Fruit fly (Drosophila melanogaster) whole organism, embryonic: Measurements from ENCODE around the gene Ldaf1.

Experiments
- Antp ChIP-seq: fragments of 200-800 bp; sonication (Bioruptor generic); optimal IDR thresholded peaks from 3 replicates; lab custom pipeline; 2016; ENCODE audit warnings: missing biosample characterization, missing genetic modification characterization
- Bteb2 ChIP-seq: fragments of 200-800 bp; sonication (Bioruptor generic); optimal IDR thresholded peaks from 2 replicates; lab custom pipeline; 2016; ENCODE audit warnings: missing biosample characterization, missing genetic modification characterization
- CG10267 ChIP-seq: fragments of 200-800 bp; sonication (Bioruptor generic); optimal IDR thresholded peaks from 2 replicates; lab custom pipeline; 2018; ENCODE audit warnings: missing biosample characterization, mild to moderate bottlenecking, missing genetic modification characterization, moderate library complexity
- CG10321 ChIP-seq: fragments of 200-800 bp; sonication (Bioruptor generic); IDR thresholded peaks from 2 replicates; pipeline ENCODE4 v1.3.6; 2022; ENCODE audit warnings: missing biosample characterization, missing genetic modification characterization
- CG10366 ChIP-seq: fragments of 200-800 bp; sonication (Bioruptor generic); IDR thresholded peaks from 2 replicates; pipeline ENCODE4 v1.3.6; 2022; ENCODE audit warnings: missing biosample characterization, missing genetic modification characterization
- CG10431 ChIP-seq: fragments of 200-800 bp; sonication (Bioruptor generic); optimal IDR thresholded peaks from 3 replicates; lab custom pipeline; 2018; ENCODE audit warnings: missing biosample characterization, mild to moderate bottlenecking, missing genetic modification characterization
- CG10462 ChIP-seq: fragments of 200-800 bp; sonication (Bioruptor generic); optimal IDR thresholded peaks from 2 replicates; lab custom pipeline; 2016; ENCODE audit warnings: missing biosample characterization, missing genetic modification characterization
- CG10654 ChIP-seq: fragments of 200-800 bp; sonication (Bioruptor generic); optimal IDR thresholded peaks from 2 replicates; lab custom pipeline; 2016; ENCODE audit warnings: missing biosample characterization, missing genetic modification characterization
- CG12155 ChIP-seq: fragments of 200-800 bp; sonication (Bioruptor generic); optimal IDR thresholded peaks from 3 replicates; lab custom pipeline; 2016; ENCODE audit warnings: missing biosample characterization, missing genetic modification characterization
- CG1233 ChIP-seq: fragments of 200-800 bp; sonication (Bioruptor generic); optimal IDR thresholded peaks from 4 replicates; lab custom pipeline; 2018; ENCODE audit warnings: missing biosample characterization, mild to moderate bottlenecking, missing genetic modification characterization
- CG13624 ChIP-seq: fragments of 200-800 bp; sonication (Bioruptor generic); optimal IDR thresholded peaks from 2 replicates; lab custom pipeline; 2016; ENCODE audit warnings: missing biosample characterization, missing genetic modification characterization
- CG14014 ChIP-seq: fragments of 200-800 bp; sonication (Bioruptor generic); IDR thresholded peaks from 2 replicates; pipeline ENCODE4 v1.3.6; 2022; ENCODE audit warnings: missing biosample characterization, missing genetic modification characterization
- CG1529 ChIP-seq: fragments of 200-800 bp; sonication (Bioruptor generic); optimal IDR thresholded peaks from 3 replicates; lab custom pipeline; 2018; ENCODE audit warnings: missing biosample characterization, missing genetic modification characterization
- CG15479 ChIP-seq: fragments of 200-800 bp; sonication (Bioruptor generic); optimal IDR thresholded peaks from 3 replicates; lab custom pipeline; 2019; ENCODE audit warnings: missing biosample characterization, mild to moderate bottlenecking, missing genetic modification characterization, moderate library complexity
- CG1792 ChIP-seq: fragments of 200-800 bp; sonication (Bioruptor generic); optimal IDR thresholded peaks from 2 replicates; lab custom pipeline; 2016; ENCODE audit warnings: missing biosample characterization, missing genetic modification characterization
- CG2712 ChIP-seq: fragments of 200-800 bp; optimal IDR thresholded peaks from 3 replicates; lab custom pipeline; 2019; ENCODE audit warnings: missing biosample characterization, mild to moderate bottlenecking, missing genetic modification characterization, moderate library complexity
- CG30403 ChIP-seq: fragments of 200-800 bp; sonication (Bioruptor generic); optimal IDR thresholded peaks from 3 replicates; lab custom pipeline; 2016; ENCODE audit warnings: missing biosample characterization, missing genetic modification characterization
- CG6813 ChIP-seq: fragments of 200-800 bp; sonication (Bioruptor generic); optimal IDR thresholded peaks from 2 replicates; lab custom pipeline; 2017; ENCODE audit warnings: missing biosample characterization, missing genetic modification characterization, mild to moderate bottlenecking, moderate library complexity, missing genetic modification reagents
- CG7745 ChIP-seq: fragments of 200-800 bp; sonication (Bioruptor generic); optimal IDR thresholded peaks from 2 replicates; lab custom pipeline; 2018; ENCODE audit warnings: missing biosample characterization, mild to moderate bottlenecking, missing genetic modification characterization, moderate library complexity
- CG9215 ChIP-seq: fragments of 200-800 bp; sonication (Bioruptor generic); IDR thresholded peaks from 2 replicates; pipeline ENCODE4 v1.3.6; 2022; ENCODE audit warnings: missing biosample characterization, missing genetic modification characterization
- Dref ChIP-seq: fragments of 200-800 bp; sonication (Bioruptor generic); IDR thresholded peaks from 2 replicates; pipeline ENCODE4 v1.3.6; 2022; ENCODE audit warnings: missing biosample characterization, missing genetic modification characterization
- Fer1 ChIP-seq: fragments of 200-800 bp; sonication (Bioruptor generic); optimal IDR thresholded peaks from 2 replicates; lab custom pipeline; 2017; ENCODE audit warnings: missing biosample characterization, mild to moderate bottlenecking, missing genetic modification characterization
- Hand ChIP-seq: fragments of 200-800 bp; sonication (Bioruptor generic); optimal IDR thresholded peaks from 2 replicates; lab custom pipeline; 2017; ENCODE audit warnings: mild to moderate bottlenecking, missing biosample characterization, missing genetic modification reagents, missing genetic modification characterization
- HmgD ChIP-seq: fragments of 200-800 bp; sonication (Bioruptor generic); optimal IDR thresholded peaks from 3 replicates; lab custom pipeline; 2016; ENCODE audit warnings: missing biosample characterization, missing genetic modification characterization
- HmgZ ChIP-seq: fragments of 200-800 bp; sonication (Bioruptor generic); optimal IDR thresholded peaks from 2 replicates; lab custom pipeline; 2018; ENCODE audit warnings: missing biosample characterization, mild to moderate bottlenecking, missing genetic modification characterization
- Hr3 ChIP-seq: fragments of 200-800 bp; sonication (Bioruptor generic); optimal IDR thresholded peaks from 3 replicates; lab custom pipeline; 2016; ENCODE audit warnings: missing biosample characterization, missing genetic modification characterization
- Usf ChIP-seq: fragments of 200-800 bp; sonication (Bioruptor generic); optimal IDR thresholded peaks from 2 replicates; lab custom pipeline; 2017; ENCODE audit warnings: missing genotype, missing biosample characterization, missing genetic modification characterization
- Vsx1 ChIP-seq: fragments of 200-800 bp; sonication (Bioruptor generic); optimal IDR thresholded peaks from 2 replicates; lab custom pipeline; 2017; ENCODE audit warnings: missing biosample characterization, mild to moderate bottlenecking, missing genetic modification characterization, missing genetic modification reagents
- YL-1 ChIP-seq: fragments of 200-800 bp; sonication (Bioruptor generic); optimal IDR thresholded peaks from 3 replicates; lab custom pipeline; 2017; ENCODE audit warnings: missing biosample characterization, mild to moderate bottlenecking, missing genetic modification characterization
- bbx ChIP-seq: fragments of 200-800 bp; sonication (Bioruptor generic); IDR thresholded peaks from 2 replicates; pipeline ENCODE4 v1.3.6; 2022; ENCODE audit warnings: missing biosample characterization, missing genetic modification characterization; ENCODE audit not compliant: partially characterized antibody
- cad ChIP-seq: fragments of >200 bp; optimal IDR thresholded peaks from 2 replicates; lab custom pipeline; 2017; ENCODE audit warnings: missing biosample characterization, missing genetic modification characterization
- crp ChIP-seq, 2 experiments: fragments of 200-800 bp; sonication (Bioruptor generic); optimal IDR thresholded peaks; 2 replicates in 1 of 2; 3 replicates in 1 of 2; lab custom pipeline; 2017; ENCODE audit warnings: missing biosample characterization in 2 of 2, missing genetic modification characterization in 2 of 2, mild to moderate bottlenecking in 1 of 2, moderate library complexity in 1 of 2
- cwo ChIP-seq: fragments of 200-800 bp; sonication (Bioruptor generic); optimal IDR thresholded peaks from 3 replicates; lab custom pipeline; 2017; ENCODE audit warnings: missing biosample characterization, missing genetic modification characterization, mild to moderate bottlenecking, moderate library complexity, missing genetic modification reagents
- danr ChIP-seq: fragments of 200-800 bp; sonication (Bioruptor generic); IDR thresholded peaks from 2 replicates; pipeline ENCODE4 v1.3.6; 2022; ENCODE audit warnings: missing biosample characterization, missing genetic modification characterization
- dm ChIP-seq: fragments of 200-800 bp; sonication (Bioruptor generic); optimal IDR thresholded peaks from 3 replicates; lab custom pipeline; 2016; ENCODE audit warnings: missing biosample characterization, missing genetic modification characterization
- fd102C ChIP-seq: fragments of 200-800 bp; sonication (Bioruptor generic); optimal IDR thresholded peaks from 2 replicates; lab custom pipeline; 2018; ENCODE audit warnings: missing biosample characterization, mild to moderate bottlenecking, missing genetic modification characterization, moderate library complexity
- fd3F ChIP-seq: fragments of 200-800 bp; sonication (Bioruptor generic); optimal IDR thresholded peaks from 2 replicates; lab custom pipeline; 2018; ENCODE audit warnings: missing biosample characterization, mild to moderate bottlenecking, missing genetic modification characterization, moderate library complexity
- fu2 ChIP-seq: fragments of 200-800 bp; sonication (Bioruptor generic); optimal IDR thresholded peaks from 2 replicates; lab custom pipeline; 2016; ENCODE audit warnings: missing biosample characterization, missing genetic modification characterization
- gsb ChIP-seq: fragments of 200-800 bp; sonication (Bioruptor generic); IDR thresholded peaks from 2 replicates; pipeline ENCODE4 v1.3.6; 2022; ENCODE audit warnings: missing biosample characterization, missing genetic modification characterization
- her ChIP-seq: fragments of 200-800 bp; sonication (Bioruptor generic); optimal IDR thresholded peaks from 2 replicates; lab custom pipeline; 2016; ENCODE audit warnings: missing biosample characterization, missing genetic modification characterization
- lola ChIP-seq, 3 experiments: fragments of >200 bp in 2 of 3; fragments of 200-800 bp in 1 of 3; sonication (Bioruptor generic) in 1 of 3; optimal IDR thresholded peaks; 2 replicates each; lab custom pipeline; 2017 to 2019; ENCODE audit warnings: missing biosample characterization in 3 of 3, missing genetic modification characterization in 3 of 3, mild to moderate bottlenecking in 1 of 3, moderate library complexity in 1 of 3
- lov ChIP-seq, 2 experiments: fragments of 200-800 bp in 1 of 2; fragments of >200 bp in 1 of 2; sonication (Bioruptor generic) in 1 of 2; IDR thresholded peaks in 1 of 2; optimal IDR thresholded peaks in 1 of 2; 2 replicates in 1 of 2; 3 replicates in 1 of 2; pipeline versions ENCODE4 v1.3.6 to Lab custom; 2017 to 2022; ENCODE audit warnings: missing biosample characterization in 1 of 2, missing genetic modification characterization in 1 of 2
- onecut ChIP-seq: fragments of 200-800 bp; sonication (Bioruptor generic); IDR thresholded peaks from 2 replicates; pipeline ENCODE4 v1.3.6; 2022; ENCODE audit warnings: missing biosample characterization, missing genetic modification characterization
- phol ChIP-seq: fragments of 200-800 bp; sonication (Bioruptor generic); optimal IDR thresholded peaks from 3 replicates; lab custom pipeline; 2018; ENCODE audit warnings: missing biosample characterization, mild to moderate bottlenecking, missing genetic modification characterization, moderate library complexity
- pita ChIP-seq: fragments of 200-800 bp; sonication (Bioruptor generic); optimal IDR thresholded peaks from 2 replicates; lab custom pipeline; 2017; ENCODE audit warnings: missing biosample characterization, mild to moderate bottlenecking, missing genetic modification characterization
- pnt ChIP-seq: fragments of 200-800 bp; sonication (Bioruptor generic); optimal IDR thresholded peaks from 3 replicates; lab custom pipeline; 2016; ENCODE audit warnings: missing biosample characterization, missing genetic modification characterization
- tup ChIP-seq: fragments of 200-800 bp; sonication (Bioruptor generic); optimal IDR thresholded peaks from 2 replicates; lab custom pipeline; 2016; ENCODE audit warnings: missing biosample characterization, mild to moderate bottlenecking, missing genetic modification characterization, moderate library complexity
- unc-4 ChIP-seq: fragments of 200-800 bp; sonication (Bioruptor generic); IDR thresholded peaks from 2 replicates; pipeline ENCODE4 v1.3.6; 2022; ENCODE audit warnings: missing biosample characterization, missing genetic modification characterization; ENCODE audit not compliant: partially characterized antibody
- wdn ChIP-seq: fragments of 200-800 bp; sonication (Bioruptor generic); IDR thresholded peaks from 2 replicates; pipeline ENCODE4 v1.3.6; 2022; ENCODE audit warnings: missing biosample characterization, missing genetic modification characterization

Gene Ldaf1

DNA sequence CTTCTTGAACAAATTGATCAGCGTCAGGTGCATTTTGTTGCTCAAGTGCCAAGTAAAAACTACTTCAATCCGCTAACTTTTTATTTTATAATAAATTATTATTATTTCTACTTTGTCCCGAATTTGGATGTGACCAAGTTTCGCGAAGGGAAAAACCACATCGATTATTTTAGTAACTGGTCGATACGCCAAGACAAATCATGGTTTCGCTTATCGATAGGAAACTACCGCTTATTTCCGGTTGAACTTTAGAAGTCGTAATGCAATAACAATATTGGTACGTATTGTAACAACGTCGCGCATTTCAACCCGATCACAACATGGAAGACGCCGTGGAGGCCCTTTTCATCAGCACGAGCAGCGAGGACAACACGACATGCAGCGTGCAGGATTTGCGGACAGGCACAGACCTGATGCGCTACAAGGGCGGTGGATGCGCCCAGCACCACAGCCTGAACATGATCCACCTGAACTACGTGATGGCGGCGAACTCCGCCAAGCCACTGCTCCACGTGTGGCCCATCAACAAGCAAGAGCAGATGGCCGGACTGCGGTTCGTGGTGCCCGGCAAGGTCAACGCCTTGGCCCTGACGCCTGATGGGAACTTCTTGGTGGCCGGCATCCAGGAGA lies 24.5 kb downstream of the Ldaf1 start, which contains the start of the genes CG14817 and CG14805 (continued):
- TF ChIP-seq HmgZ (peak; percentile 76), Usf (GFP tag; lab: Kevin White, UChicago) (peak; percentile 26), CG6813 (GFP tag; lab: Kevin White, UChicago) (peak; percentile 89), gsb (GFP tag; lab: Robert Waterston, UW) (no peak), YL-1 (peak; percentile 93), CG9215 (GFP tag; lab: Robert Waterston, UW) (no peak), fu2 (peak; percentile 13), CG1792 (GFP tag; lab: Kevin White, UChicago) (no peak), pita (no peak), bbx (GFP tag; lab: Robert Waterston, UW) (peak; percentile 61), wdn (GFP tag; lab: Robert Waterston, UW) (no peak), CG10462 (GFP tag; lab: Kevin White, UChicago) (no peak), HmgD (no peak), her (GFP tag; lab: Kevin White, UChicago) (peak; percentile 12), fd3F (GFP tag; lab: Kevin White, UChicago) (peak; percentile 53), CG30403 (peak; percentile 41), CG1529 (GFP tag; lab: Kevin White, UChicago) (peak; percentile 54), CG10366 (GFP tag; lab: Robert Waterston, UW) (peak; percentile 21; the same call in 1 of the 2 replicates), CG10654 (GFP tag; lab: Kevin White, UChicago) (peak; percentile 23), Hand (GFP tag; lab: Kevin White, UChicago) (peak; percentile 68), fd102C (GFP tag; lab: Kevin White, UChicago) (peak; percentile 14), Dref (GFP tag; lab: Robert Waterston, UW) (peak; percentile 78), Antp (no peak), crp (GFP tag; optimal IDR thresholded peaks at IDR 0.05; lab: Kevin White, UChicago) (peak in 1 of 2 experiments; percentile 22), CG10321 (GFP tag; lab: Robert Waterston, UW) (no peak), CG10431 (GFP tag; lab: Kevin White, UChicago) (peak; percentile 81), CG12155 (no peak), cwo (GFP tag; lab: Kevin White, UChicago) (peak; percentile 38), Bteb2 (GFP tag; lab: Kevin White, UChicago) (peak; percentile 16), tup (no peak), CG7745 (tag; lab: Kevin White, UChicago) (no peak), CG10267 (tag; lab: Kevin White, UChicago) (peak; percentile 77), CG14014 (GFP tag; lab: Robert Waterston, UW) (peak; percentile 22; the same call in 1 of the 2 replicates), lov (optimal IDR thresholded peaks at IDR 0.05; lab: Kevin White, UChicago) (no peak), lov (GFP tag; IDR thresholded peaks at IDR 0.05; lab: Robert Waterston, UW) (peak; percentile 71; the same call in 1 of the 3 replicates), CG15479 (no peak), onecut (GFP tag; lab: Robert Waterston, UW) (peak; percentile 76), Hr3 (GFP tag; lab: Kevin White, UChicago) (no peak), pnt (GFP tag; lab: Kevin White, UChicago) (no peak), Fer1 (peak; percentile 93), dm (GFP tag; lab: Kevin White, UChicago) (peak; percentile 38), cad (no peak), CG2712 (tag; lab: Kevin White, UChicago) (peak; percentile 64), danr (no peak), Vsx1 (GFP tag; lab: Kevin White, UChicago) (no peak), lola (GFP tag; optimal IDR thresholded peaks at IDR 0.05; lab: Kevin White, UChicago) (peak in 1 of 3 experiments; percentile 20), CG1233 (GFP tag; lab: Kevin White, UChicago) (peak; percentile 83), CG13624 (peak; percentile 30), unc-4 (GFP tag; lab: Robert Waterston, UW) (peak; percentile 66; the same call in 1 of the 2 replicates), phol (peak; percentile 69)
